Fruit fly (Drosophila melanogaster): ENCODE data around the gene hiw.
A peak's percentile ranks its signal among the peaks of the same experiment; 100 is the strongest.

The hiw gene

dm6 chrX:15084580-15085138, 21.4 kb upstream of the hiw start, which contains the start of gene Cox17 (continued):
- TF ChIP-seq toy (GFP tag; IDR thresholded peaks at IDR 0.05), result no peak
- TF ChIP-seq dysf (GFP tag; IDR thresholded peaks at IDR 0.05), result peak; percentile 81
- TF ChIP-seq CG6854 (GFP tag; optimal IDR thresholded peaks at IDR 0.05), result peak; percentile 46
- TF ChIP-seq Poxn (GFP tag; IDR thresholded peaks at IDR 0.05), result peak; percentile 15; the same call in 1 of the 2 replicates
- peak; percentile 78 for TF ChIP-seq CG17385 (GFP tag; optimal IDR thresholded peaks at IDR 0.05)
- peak; percentile 70 for TF ChIP-seq Vsx1 (GFP tag; optimal IDR thresholded peaks at IDR 0.05)
- TF ChIP-seq Sry-β (GFP tag; optimal IDR thresholded peaks at IDR 0.05), result peak; percentile 20
- TF ChIP-seq CG14667 (GFP tag; IDR thresholded peaks at IDR 0.05), result peak; percentile 64
- TF ChIP-seq B-H2 (GFP tag; optimal IDR thresholded peaks at IDR 0.05), result peak; percentile 82
- no peak for TF ChIP-seq ash1 (GFP tag; optimal IDR thresholded peaks at IDR 0.05)
- peak; percentile 47 for TF ChIP-seq exex (tag; optimal IDR thresholded peaks at IDR 0.05)
- peak; percentile 69 for TF ChIP-seq Aef1 (GFP tag; IDR thresholded peaks at IDR 0.05)
- TF ChIP-seq CG12391 (tag; optimal IDR thresholded peaks at IDR 0.05), result peak; percentile 88
- TF ChIP-seq trh (GFP tag; optimal IDR thresholded peaks at IDR 0.05), result peak; percentile 73
- TF ChIP-seq CG4360 (GFP tag; IDR thresholded peaks at IDR 0.05), result no peak
- no peak for TF ChIP-seq ham (GFP tag; IDR thresholded peaks at IDR 0.05)
- no peak for TF ChIP-seq pita (GFP tag; optimal IDR thresholded peaks at IDR 0.05)
- peak; percentile 75 to 82 for TF ChIP-seq dpn (GFP tag; optimal IDR thresholded peaks at IDR 0.05)
- no peak for TF ChIP-seq CG8359 (GFP tag; optimal IDR thresholded peaks at IDR 0.05; ENCODE audit: borderline replicate concordance)
- TF ChIP-seq corto (GFP tag; optimal IDR thresholded peaks at IDR 0.05), result no peak
- TF ChIP-seq CkIIα-i1 (GFP tag; IDR thresholded peaks at IDR 0.05), result no peak
- peak; percentile 77 for TF ChIP-seq CG8388 (GFP tag; optimal IDR thresholded peaks at IDR 0.05)
- TF ChIP-seq rib (GFP tag; IDR thresholded peaks at IDR 0.05), result no peak
- TF ChIP-seq kni (GFP tag; optimal IDR thresholded peaks at IDR 0.05), result peak; percentile 47
- TF ChIP-seq Dbx (GFP tag; IDR thresholded peaks at IDR 0.05), result peak; percentile 74; the same call in 2 of the 3 replicates
- peak; percentile 34 for TF ChIP-seq Myb (GFP tag; optimal IDR thresholded peaks at IDR 0.05)
- peak; percentile 28 for TF ChIP-seq disco-r (GFP tag; optimal IDR thresholded peaks at IDR 0.05)
- TF ChIP-seq CG9727 (GFP tag; optimal IDR thresholded peaks at IDR 0.05), result peak; percentile 88
- no peak for TF ChIP-seq pb (GFP tag; optimal IDR thresholded peaks at IDR 0.05)
- peak; percentile 69; the same call in 2 of the 3 replicates for TF ChIP-seq ken (GFP tag; IDR thresholded peaks at IDR 0.05)
- TF ChIP-seq wdn (GFP tag; IDR thresholded peaks at IDR 0.05), result no peak
- peak; percentile 19 for TF ChIP-seq CG3163 (GFP tag; optimal IDR thresholded peaks at IDR 0.05)
- TF ChIP-seq CG6175 (GFP tag; IDR thresholded peaks at IDR 0.05), result no peak
- TF ChIP-seq ewg (GFP tag; optimal IDR thresholded peaks at IDR 0.05), result peak; percentile 75
- 0 out of 2 replicates have a peak, but pooled peaks have one; percentile 42 for TF ChIP-seq CG11085 (GFP tag; IDR thresholded peaks at IDR 0.05)
- peak; percentile 67; the same call in 1 of the 3 replicates for TF ChIP-seq hb (GFP tag; IDR thresholded peaks at IDR 0.05; ENCODE audit: partially characterized antibody)
- TF ChIP-seq CG11723 (GFP tag; optimal IDR thresholded peaks at IDR 0.05), result peak; percentile 70
- TF ChIP-seq unpg (GFP tag; optimal IDR thresholded peaks at IDR 0.05), result peak; percentile 64

- TF ChIP-seq Med (GFP tag) (peak; percentile 61), chinmo (GFP tag; IDR thresholded peaks at IDR 0.05; ENCODE audit: partially characterized antibody) (peak; percentile 80; the same call in 3 of the 4 replicates), sd (tag; optimal IDR thresholded peaks at IDR 0.05) (peak; percentile 49), Usf (GFP tag; optimal IDR thresholded peaks at IDR 0.05) (no peak), crp (GFP tag; optimal IDR thresholded peaks at IDR 0.05) (no peak), ci (GFP tag; IDR thresholded peaks at IDR 0.05) (0 out of 3 replicates have a peak, but pooled peaks have one; percentile 6), Deaf1 (tag; optimal IDR thresholded peaks at IDR 0.05) (peak; percentile 17), Oaz (GFP tag; IDR thresholded peaks at IDR 0.05) (no peak), Atf6 (GFP tag; IDR thresholded peaks at IDR 0.05) (0 out of 2 replicates have a peak, but pooled peaks have one; percentile 20)
Observed at dm6 chrX:15082681-15083080, 19.5 kb upstream of the hiw start, which contains the start of gene CG33178. Gene CG33178 (plus strand): TSS chrX:15082827.
